Worm (Caenorhabditis elegans): ENCODE data around the gene bus-17.

DNA sequence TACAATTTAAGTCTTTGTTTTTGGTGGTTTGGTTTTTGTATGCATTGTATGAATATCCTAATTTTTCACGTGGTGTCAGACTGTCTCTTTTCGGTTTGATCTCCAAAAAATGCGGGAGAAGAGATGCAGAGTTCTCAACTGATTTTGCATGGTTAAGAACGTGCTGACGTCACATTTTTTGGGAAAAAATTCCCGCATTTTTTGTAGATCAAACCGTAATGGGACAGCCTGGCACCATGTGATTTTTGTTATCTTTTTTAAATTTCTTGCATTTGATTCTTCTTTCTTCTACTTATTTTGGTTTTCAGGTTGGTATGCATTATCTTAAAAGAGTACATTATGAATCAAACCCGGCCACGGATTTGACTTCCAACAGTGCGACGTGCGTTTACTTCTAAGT lies 44.8 kb downstream of the bus-17 start, which contains the start of gene ZK662.5:
- TF ChIP-seq nhr-76 (tag; optimal IDR thresholded peaks at IDR 0.05) (no peak), fkh-10 (GFP tag; optimal IDR thresholded peaks at IDR 0.05) (no peak), nhr-77 (tag; optimal IDR thresholded peaks at IDR 0.05) (no peak), fos-1 (tag; optimal IDR thresholded peaks at IDR 0.05) (no peak), dmd-9 (GFP tag; IDR thresholded peaks at IDR 0.05) (no peak)

Data from whole organism, L4 larva.